Worm (Caenorhabditis elegans) whole organism, L1 larva: ENCODE measurements around the gene sna-3.
A peak's percentile ranks its signal among the peaks of the same experiment; 100 is the strongest.

Experiments
- C16A3.4 ChIP-seq: fragments of 150-350 bp; optimal IDR thresholded peaks from 2 replicates; lab custom pipeline; 2014; ENCODE audit warnings: missing biosample characterization, missing genetic modification characterization
- F16B12.6 ChIP-seq: fragments of 150-350 bp; optimal IDR thresholded peaks from 2 replicates; lab custom pipeline; 2014; ENCODE audit warnings: missing biosample characterization, missing genetic modification characterization
- alr-1 ChIP-seq: fragments of 200-800 bp; sonication (Bioruptor generic); optimal IDR thresholded peaks from 2 replicates; lab custom pipeline; 2018; ENCODE audit warnings: borderline replicate concordance, mild to moderate bottlenecking, missing genetic modification characterization, missing compliant biosample characterization
- ama-1 ChIP-seq: fragments of 150-350 bp; optimal IDR thresholded peaks from 2 replicates; lab custom pipeline; 2014
- blmp-1 ChIP-seq: fragments of 150-350 bp; optimal IDR thresholded peaks from 2 replicates; lab custom pipeline; 2014; ENCODE audit warnings: missing biosample characterization, missing genetic modification characterization
- ceh-63 ChIP-seq: fragments of 200-800 bp; sonication (Bioruptor generic); optimal IDR thresholded peaks from 2 replicates; lab custom pipeline; 2018; ENCODE audit warnings: mild to moderate bottlenecking, missing genetic modification characterization, missing compliant biosample characterization
- ceh-90 ChIP-seq: sonication (generic microtip); optimal IDR thresholded peaks from 2 replicates; lab custom pipeline; 2016; ENCODE audit warnings: missing genetic modification characterization, missing compliant biosample characterization
- dpl-1 ChIP-seq, 3 experiments: fragments of 150-350 bp in 2 of 3; sonication (generic microtip) in 1 of 3; optimal IDR thresholded peaks; 2 replicates each; lab custom pipeline; 2014 to 2017; ENCODE audit warnings: missing biosample characterization in 3 of 3, missing genetic modification characterization in 3 of 3, missing genetic modification reagents in 3 of 3
- dsc-1 ChIP-seq: sonication (generic microtip); optimal IDR thresholded peaks from 2 replicates; lab custom pipeline; 2016; ENCODE audit warnings: mild to moderate bottlenecking, missing genetic modification characterization, missing compliant biosample characterization
- efl-1 ChIP-seq, 4 experiments: fragments of 150-350 bp; optimal IDR thresholded peaks in 3 of 4; peaks in 1 of 4; 1 replicate in 1 of 4; 2 replicates in 3 of 4; lab custom pipeline; 2014; ENCODE audit warnings: missing biosample characterization in 2 of 4, missing genetic modification characterization in 2 of 4, missing genetic modification reagents in 2 of 4
- efl-3 ChIP-seq: fragments of 200-800 bp; sonication (Bioruptor generic); optimal IDR thresholded peaks from 2 replicates; lab custom pipeline; 2018; ENCODE audit warnings: mild to moderate bottlenecking, missing genetic modification characterization, missing compliant biosample characterization
- elt-3 ChIP-seq, 6 experiments: fragments of 150-350 bp in 1 of 6; sonication (generic microtip); optimal IDR thresholded peaks; 2 replicates each; lab custom pipeline; 2017 to 2018; ENCODE audit warnings: missing biosample characterization in 6 of 6, missing genetic modification characterization in 6 of 6, inconsistent platforms in 1 of 6
- fkh-4 ChIP-seq: sonication (generic microtip); optimal IDR thresholded peaks from 2 replicates; lab custom pipeline; 2016; ENCODE audit warnings: missing compliant biosample characterization, missing genetic modification characterization, borderline replicate concordance
- fos-1 ChIP-seq: fragments of 150-350 bp; optimal IDR thresholded peaks from 2 replicates; lab custom pipeline; 2014; ENCODE audit warnings: missing biosample characterization, missing genetic modification characterization
- hpl-2 ChIP-seq: fragments of 150-350 bp; optimal IDR thresholded peaks from 2 replicates; lab custom pipeline; 2014; ENCODE audit warnings: missing biosample characterization, missing genetic modification reagents, missing genetic modification characterization
- lin-13 ChIP-seq: fragments of 150-350 bp; optimal IDR thresholded peaks from 2 replicates; lab custom pipeline; 2014; ENCODE audit warnings: missing biosample characterization, missing genetic modification reagents, missing genetic modification characterization
- lir-3 ChIP-seq: sonication (generic microtip); optimal IDR thresholded peaks from 2 replicates; lab custom pipeline; 2016; ENCODE audit warnings: mild to moderate bottlenecking, missing genetic modification characterization, moderate library complexity, missing compliant biosample characterization; ENCODE audit not compliant: poor library complexity
- lsy-2 ChIP-seq, 2 experiments: fragments of 150-350 bp; optimal IDR thresholded peaks; 2 replicates each; lab custom pipeline; 2014; ENCODE audit warnings: missing biosample characterization in 2 of 2, missing genetic modification characterization in 2 of 2
- mab-9 ChIP-seq: fragments of 200-800 bp; sonication (Bioruptor generic); IDR thresholded peaks from 2 replicates; pipeline ENCODE4 v1.3.6; 2022; ENCODE audit warnings: missing genetic modification reagents, missing genetic modification characterization, missing compliant biosample characterization
- mep-1 ChIP-seq: fragments of 150-350 bp; optimal IDR thresholded peaks from 2 replicates; lab custom pipeline; 2014; ENCODE audit warnings: missing biosample characterization, missing genetic modification characterization
- nhr-12 ChIP-seq: sonication (generic microtip); optimal IDR thresholded peaks from 2 replicates; lab custom pipeline; 2017; ENCODE audit warnings: missing biosample characterization, missing genetic modification characterization
- nhr-20 ChIP-seq: sonication (generic microtip); optimal IDR thresholded peaks from 2 replicates; lab custom pipeline; 2016; ENCODE audit warnings: mild to moderate bottlenecking, missing genetic modification characterization, missing compliant biosample characterization
- nhr-28 ChIP-seq: fragments of 150-350 bp; optimal IDR thresholded peaks from 2 replicates; lab custom pipeline; 2014; ENCODE audit warnings: missing biosample characterization, missing genetic modification characterization
- nhr-71 ChIP-seq: sonication (generic microtip); optimal IDR thresholded peaks from 2 replicates; lab custom pipeline; 2016; ENCODE audit warnings: mild to moderate bottlenecking, missing genetic modification characterization, moderate library complexity, missing compliant biosample characterization
- nhr-76 ChIP-seq: sonication (generic microtip); optimal IDR thresholded peaks from 2 replicates; lab custom pipeline; 2017; ENCODE audit warnings: missing biosample characterization, missing genetic modification characterization
- nhr-85 ChIP-seq: sonication (generic microtip); peaks from one replicate; lab custom pipeline; 2016; ENCODE audit warnings: missing genetic modification characterization, inconsistent platforms, missing compliant biosample characterization
- nhr-90 ChIP-seq: sonication (generic microtip); optimal IDR thresholded peaks from 2 replicates; lab custom pipeline; 2016; ENCODE audit warnings: mild to moderate bottlenecking, missing genetic modification characterization, missing compliant biosample characterization; ENCODE audit not compliant: poor library complexity
- pax-3 ChIP-seq: fragments of 200-800 bp; sonication (Bioruptor generic); optimal IDR thresholded peaks from 2 replicates; lab custom pipeline; 2018; ENCODE audit warnings: mild to moderate bottlenecking, missing genetic modification characterization, moderate library complexity, missing compliant biosample characterization
- rnt-1 ChIP-seq: sonication (generic microtip); optimal IDR thresholded peaks from 2 replicates; lab custom pipeline; 2016; ENCODE audit warnings: mild to moderate bottlenecking, missing genetic modification characterization, moderate library complexity, missing compliant biosample characterization
- snpc-4 ChIP-seq: fragments of 150-350 bp; optimal IDR thresholded peaks from 2 replicates; lab custom pipeline; 2014; ENCODE audit warnings: missing biosample characterization, missing genetic modification characterization
- snu-23 ChIP-seq: sonication (generic microtip); optimal IDR thresholded peaks from 2 replicates; lab custom pipeline; 2016; ENCODE audit warnings: missing genetic modification characterization, missing compliant biosample characterization
- sox-4 ChIP-seq: sonication (generic microtip); optimal IDR thresholded peaks from 2 replicates; lab custom pipeline; 2016; ENCODE audit warnings: missing genetic modification characterization, missing compliant biosample characterization
- sptf-1 ChIP-seq: fragments of 150-350 bp; optimal IDR thresholded peaks from 2 replicates; lab custom pipeline; 2014; ENCODE audit warnings: missing biosample characterization, missing genetic modification characterization
- swsn-7 ChIP-seq: sonication (generic microtip); optimal IDR thresholded peaks from 2 replicates; lab custom pipeline; 2016; ENCODE audit warnings: missing genetic modification characterization, missing compliant biosample characterization
- tbx-2 ChIP-seq: sonication (generic microtip); optimal IDR thresholded peaks from 2 replicates; lab custom pipeline; 2016; ENCODE audit warnings: missing genetic modification characterization, missing compliant biosample characterization
- tlp-1 ChIP-seq: fragments of 150-350 bp; optimal IDR thresholded peaks from 2 replicates; lab custom pipeline; 2014; ENCODE audit warnings: missing biosample characterization, missing genetic modification characterization
- unc-130 ChIP-seq: fragments of 150-350 bp; optimal IDR thresholded peaks from 2 replicates; lab custom pipeline; 2017; ENCODE audit warnings: missing biosample characterization, missing genetic modification characterization, inconsistent platforms
- unc-86 ChIP-seq: sonication (generic microtip); optimal IDR thresholded peaks from 2 replicates; lab custom pipeline; 2016; ENCODE audit warnings: missing genetic modification characterization, missing compliant biosample characterization
- unc-98 ChIP-seq: fragments of 200-800 bp; sonication (Bioruptor generic); IDR thresholded peaks from 2 replicates; pipeline ENCODE4 v1.3.6; 2022; ENCODE audit warnings: missing genetic modification characterization, missing compliant biosample characterization
- xbp-1 ChIP-seq: sonication (generic microtip); optimal IDR thresholded peaks from 2 replicates; lab custom pipeline; 2016; ENCODE audit warnings: missing genetic modification characterization, missing compliant biosample characterization
- zip-4 ChIP-seq: fragments of 200-800 bp; sonication (Bioruptor generic); optimal IDR thresholded peaks from 2 replicates; lab custom pipeline; 2018; ENCODE audit warnings: mild to moderate bottlenecking, missing genetic modification characterization, moderate library complexity, missing compliant biosample characterization

Gene sna-3

DNA sequence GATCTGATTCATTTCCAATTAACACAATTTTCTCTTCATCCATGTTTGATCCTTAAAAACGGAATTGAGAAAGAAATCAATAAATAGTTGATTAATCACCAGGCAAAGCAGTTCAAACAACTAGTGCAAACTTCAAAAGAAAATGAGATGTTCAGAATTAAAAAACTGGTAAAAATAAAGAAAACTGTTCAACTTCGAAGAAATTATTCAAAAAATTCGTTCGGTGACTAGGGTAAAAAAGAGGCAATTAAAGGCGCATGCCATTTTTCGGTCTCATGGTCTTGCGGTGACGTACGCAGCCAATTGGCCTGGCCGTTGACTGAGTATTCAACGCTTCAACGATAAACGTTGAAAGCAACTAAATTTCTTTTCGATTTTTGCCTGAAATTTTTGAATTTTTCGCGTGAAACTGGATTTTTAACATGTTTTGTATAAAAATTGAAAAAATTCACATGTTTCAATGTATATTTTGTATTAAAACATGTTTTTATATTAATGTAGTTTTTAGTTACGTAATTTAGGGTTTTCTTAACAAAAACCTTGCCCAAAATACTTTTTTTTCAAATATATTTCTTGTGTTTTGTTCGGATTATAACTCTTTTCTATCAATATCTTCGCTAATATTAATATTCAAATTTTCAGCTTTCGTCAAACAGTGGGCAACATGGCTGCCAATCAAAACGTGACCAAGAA lies at the start of gene sna-3, which contains the start of gene rps-3 (continued):
- TF ChIP-seq dsc-1 (tag; lab: Kevin White, UChicago) (peak; percentile 44), ceh-63 (GFP tag; lab: Kevin White, UChicago) (no peak), mep-1 (tag; lab: Kevin White, UChicago) (peak; percentile 83), tbx-2 (peak; percentile 63), C16A3.4 (tag; lab: Kevin White, UChicago) (peak; percentile 89), efl-1 (optimal IDR thresholded peaks at IDR 0.05; lab: Kevin White, UChicago) (peak; percentile 82 to 88), efl-1 (GFP tag; optimal IDR thresholded peaks at IDR 0.05 in 1 of 2; lab: Kevin White, UChicago) (peak; percentile 73 to 96), snpc-4 (tag; lab: Kevin White, UChicago) (peak; percentile 27), hpl-2 (GFP tag; lab: Kevin White, UChicago) (peak; percentile 27), efl-3 (GFP tag; lab: Kevin White, UChicago) (no peak), lsy-2 (tag; optimal IDR thresholded peaks at IDR 0.05; lab: Kevin White, UChicago) (peak; percentile 84 to 93), mab-9 (GFP tag; lab: Robert Waterston, UW) (no peak), nhr-28 (no peak), elt-3 (tag; optimal IDR thresholded peaks at IDR 0.05; lab: Kevin White, UChicago) (peak in 4 of 6 experiments; percentile 30 to 69 (median 38)), nhr-71 (tag; lab: Kevin White, UChicago) (peak; percentile 83), unc-86 (tag; lab: Kevin White, UChicago) (peak; percentile 52), nhr-90 (tag; lab: Kevin White, UChicago) (peak; percentile 57), fos-1 (tag; lab: Kevin White, UChicago) (peak; percentile 51), nhr-12 (tag; lab: Kevin White, UChicago) (no peak), nhr-85 (peak; percentile 75), lin-13 (GFP tag; lab: Kevin White, UChicago) (peak; percentile 65), zip-4 (GFP tag; lab: Kevin White, UChicago) (no peak), blmp-1 (tag; lab: Kevin White, UChicago) (peak; percentile 71), swsn-7 (tag; lab: Kevin White, UChicago) (peak; percentile 51), lir-3 (tag; lab: Kevin White, UChicago) (peak; percentile 25), alr-1 (tag; lab: Kevin White, UChicago) (no peak), sox-4 (tag; lab: Kevin White, UChicago) (no peak), sptf-1 (tag; lab: Kevin White, UChicago) (no peak), ceh-90 (no peak), unc-130 (tag; lab: Kevin White, UChicago) (peak; percentile 79), nhr-20 (peak; percentile 62), xbp-1 (tag; lab: Kevin White, UChicago) (peak; percentile 74), F16B12.6 (peak; percentile 54)
- TF ChIP-seq, all 84 proteins: peak for 45

DNA sequence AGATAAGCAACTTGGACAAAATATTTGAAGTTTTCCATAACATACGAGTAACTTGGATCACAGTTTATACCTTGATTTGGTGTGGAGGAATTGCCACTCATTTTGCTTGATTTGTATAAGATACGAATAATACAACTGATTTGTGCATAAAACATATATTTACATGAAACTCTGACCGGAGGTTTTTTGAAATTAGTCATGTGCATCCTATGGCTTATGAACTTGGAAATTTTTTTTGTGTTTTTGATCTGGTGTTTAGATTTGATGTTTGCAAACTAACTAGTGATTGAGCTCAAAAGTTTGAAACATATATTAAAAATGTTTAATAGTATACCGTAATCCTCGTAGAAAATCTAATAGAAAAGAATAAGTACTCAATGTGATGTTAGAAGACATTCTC lies 48.7 kb upstream of the sna-3 start, which contains the start of gene srg-8:
srg-8 (minus strand) TSS at position 101 of the 400 bp plus-strand sequence.
- TF ChIP-seq elt-3 (tag; optimal IDR thresholded peaks at IDR 0.05; lab: Kevin White, UChicago) (no peak), dpl-1 (GFP tag; optimal IDR thresholded peaks at IDR 0.05; lab: Kevin White, UChicago) (no peak)
- TF ChIP-seq, all 84 proteins: peak for 0

DNA sequence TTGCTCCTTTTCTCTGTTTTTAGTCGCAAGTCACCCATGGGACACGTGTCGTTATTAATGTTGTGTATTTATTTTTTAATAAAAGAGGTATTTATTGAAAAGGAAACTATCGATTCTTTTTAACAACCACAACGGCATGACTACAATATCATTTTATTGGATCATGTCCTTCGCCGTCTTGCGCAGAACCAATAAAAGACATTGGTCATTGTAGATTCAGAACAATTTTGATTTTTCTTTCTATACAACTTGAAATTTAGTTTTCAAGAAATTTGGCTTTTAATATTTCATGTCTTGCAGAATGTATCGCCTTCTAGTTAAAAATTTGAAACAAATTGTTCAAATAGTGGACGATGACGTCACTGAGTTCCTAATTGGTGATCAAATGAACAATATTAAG lies 45.5 kb upstream of the sna-3 start, which contains the start of gene amdh-1:
amdh-1 (plus strand) TSS at position 301 of the 400 bp plus-strand sequence.
- no peak for TF ChIP-seq tbx-2
- TF ChIP-seq unc-98 (GFP tag; lab: Robert Waterston, UW): no peak
- TF ChIP-seq tlp-1: no peak
- TF ChIP-seq ama-1 (lab: Kevin White, UChicago): no peak
- TF ChIP-seq fkh-4 (tag; lab: Kevin White, UChicago): no peak
- no peak for TF ChIP-seq lsy-2 (tag; optimal IDR thresholded peaks at IDR 0.05; lab: Kevin White, UChicago)
- TF ChIP-seq F16B12.6: no peak
- TF ChIP-seq ceh-90: no peak
- no peak for TF ChIP-seq pax-3 (tag; lab: Kevin White, UChicago)
- TF ChIP-seq snpc-4 (tag; lab: Kevin White, UChicago): no peak
- no peak for TF ChIP-seq snu-23
- no peak for TF ChIP-seq rnt-1 (tag; lab: Kevin White, UChicago)
- no peak for TF ChIP-seq nhr-76
